Fruit fly (Drosophila melanogaster): ENCODE data around the gene msl-2.

Gene msl-2

dm6 chr2L:3435086-3435485 lies 30.8 kb downstream of the msl-2 start:
- TF ChIP-seq CG32264 (GFP tag; optimal IDR thresholded peaks at IDR 0.05) = no peak
- no peak for TF ChIP-seq Hr83 (GFP tag; optimal IDR thresholded peaks at IDR 0.05; ENCODE audit: poor library complexity, severe bottlenecking)
- TF ChIP-seq dmrt93B (GFP tag; optimal IDR thresholded peaks at IDR 0.05) = no peak
- TF ChIP-seq woc (GFP tag; optimal IDR thresholded peaks at IDR 0.05) = no peak
- TF ChIP-seq foxo (GFP tag; optimal IDR thresholded peaks at IDR 0.05) = no peak
- no peak for TF ChIP-seq pan (optimal IDR thresholded peaks at IDR 0.05)
- TF ChIP-seq sv (GFP tag; optimal IDR thresholded peaks at IDR 0.05) = no peak
- no peak for TF ChIP-seq GATAd (GFP tag; optimal IDR thresholded peaks at IDR 0.05)
- TF ChIP-seq sage (GFP tag; optimal IDR thresholded peaks at IDR 0.05) = no peak
- TF ChIP-seq Hr78 (GFP tag; optimal IDR thresholded peaks at IDR 0.05) = no peak
- no peak for TF ChIP-seq Mio (GFP tag; optimal IDR thresholded peaks at IDR 0.05)
- TF ChIP-seq Dif (GFP tag; optimal IDR thresholded peaks at IDR 0.05; ENCODE audit: partially characterized antibody) = no peak
- TF ChIP-seq Hnf4 (GFP tag; optimal IDR thresholded peaks at IDR 0.05) = no peak
- TF ChIP-seq dsf (GFP tag; optimal IDR thresholded peaks at IDR 0.05; ENCODE audit: borderline replicate concordance) = no peak

- TF ChIP-seq Dif (GFP tag; optimal IDR thresholded peaks at IDR 0.05; ENCODE audit: partially characterized antibody) = no peak
- TF ChIP-seq Jra (GFP tag; optimal IDR thresholded peaks at IDR 0.05) = no peak
- no peak for TF ChIP-seq rgr (GFP tag; optimal IDR thresholded peaks at IDR 0.05)
- no peak for TF ChIP-seq Vsx2 (GFP tag; optimal IDR thresholded peaks at IDR 0.05; ENCODE audit: partially characterized antibody)
- no peak for TF ChIP-seq CG9705 (GFP tag; optimal IDR thresholded peaks at IDR 0.05)
- TF ChIP-seq Abd-B (GFP tag; optimal IDR thresholded peaks at IDR 0.05) = no peak
- no peak for TF ChIP-seq foxo (GFP tag; optimal IDR thresholded peaks at IDR 0.05)
Measured at dm6 chr2L:3428419-3429097, 37.4 kb downstream of the msl-2 start.

dm6 chr2L:3426669-3427232 lies 39.2 kb downstream of the msl-2 start, which contains the start of gene Pgant2:
Pgant2 (minus strand) TSS chr2L:3426719.
- no peak for TF ChIP-seq fru (GFP tag; optimal IDR thresholded peaks at IDR 0.05)
- peak; percentile 8 for TF ChIP-seq psq (GFP tag; optimal IDR thresholded peaks at IDR 0.05)
- TF ChIP-seq Sp1 (GFP tag; optimal IDR thresholded peaks at IDR 0.05) = no peak
- TF ChIP-seq Dfd (GFP tag; optimal IDR thresholded peaks at IDR 0.05) = no peak
- no peak for TF ChIP-seq CG9705 (GFP tag; optimal IDR thresholded peaks at IDR 0.05)
- TF ChIP-seq CrebA (GFP tag; optimal IDR thresholded peaks at IDR 0.05; ENCODE audit: borderline replicate concordance) = no peak
- TF ChIP-seq jim (GFP tag; optimal IDR thresholded peaks at IDR 0.05) = no peak
- peak; percentile 33 for TF ChIP-seq Vsx2 (GFP tag; optimal IDR thresholded peaks at IDR 0.05; ENCODE audit: partially characterized antibody)
- TF ChIP-seq sv (GFP tag; optimal IDR thresholded peaks at IDR 0.05) = no peak
- no peak for TF ChIP-seq br (GFP tag; optimal IDR thresholded peaks at IDR 0.05)
- no peak for TF ChIP-seq rgr (GFP tag; optimal IDR thresholded peaks at IDR 0.05)

dm6 chr2L:3425947-3426346 lies 40.0 kb downstream of the msl-2 start:
- TF ChIP-seq Mio (GFP tag; optimal IDR thresholded peaks at IDR 0.05) = no peak
- no peak for TF ChIP-seq CrebA (GFP tag; optimal IDR thresholded peaks at IDR 0.05; ENCODE audit: borderline replicate concordance)
- no peak for TF ChIP-seq Dfd (GFP tag; optimal IDR thresholded peaks at IDR 0.05)
- no peak for TF ChIP-seq Dif (GFP tag; optimal IDR thresholded peaks at IDR 0.05; ENCODE audit: partially characterized antibody)
- no peak for TF ChIP-seq pan (optimal IDR thresholded peaks at IDR 0.05)
- no peak for TF ChIP-seq HLH106 (tag; optimal IDR thresholded peaks at IDR 0.05)
- TF ChIP-seq rgr (GFP tag; optimal IDR thresholded peaks at IDR 0.05) = no peak
- no peak for TF ChIP-seq GATAd (GFP tag; optimal IDR thresholded peaks at IDR 0.05)
- no peak for TF ChIP-seq sv (GFP tag; optimal IDR thresholded peaks at IDR 0.05)
- no peak for TF ChIP-seq Sp1 (GFP tag; optimal IDR thresholded peaks at IDR 0.05)
- TF ChIP-seq ey (GFP tag; optimal IDR thresholded peaks at IDR 0.05) = no peak
- no peak for TF ChIP-seq woc (GFP tag; optimal IDR thresholded peaks at IDR 0.05)
- TF ChIP-seq psq (GFP tag; optimal IDR thresholded peaks at IDR 0.05) = no peak

- TF ChIP-seq N (GFP tag; optimal IDR thresholded peaks at IDR 0.05) = no peak
- no peak for TF ChIP-seq Mio (GFP tag; optimal IDR thresholded peaks at IDR 0.05)
- no peak for TF ChIP-seq Dif (GFP tag; optimal IDR thresholded peaks at IDR 0.05; ENCODE audit: partially characterized antibody)
- TF ChIP-seq GATAd (GFP tag; optimal IDR thresholded peaks at IDR 0.05) = no peak
Measured at dm6 chr2L:3422753-3423152, 43.2 kb downstream of the msl-2 start.

All from whole organism, wandering third instar larva.